Worm (Caenorhabditis elegans) whole organism, early embryonic: ENCODE data around the gene dhs-22.

Source experiments
- F13C5.2 ChIP-seq: sonication (generic microtip); optimal IDR thresholded peaks from 2 replicates; lab custom pipeline; 2017; ENCODE audit warnings: mild to moderate bottlenecking, missing genetic modification characterization, inconsistent platforms, missing compliant biosample characterization
- aly-1 ChIP-seq: sonication (generic microtip); optimal IDR thresholded peaks from 2 replicates; lab custom pipeline; 2016; ENCODE audit warnings: missing genetic modification characterization, missing compliant biosample characterization
- ama-1 ChIP-seq: fragments of 150-350 bp; optimal IDR thresholded peaks from 2 replicates; lab custom pipeline; 2014
- ceh-13 ChIP-seq: fragments of 200-800 bp; sonication (Bioruptor generic); optimal IDR thresholded peaks from 2 replicates; lab custom pipeline; 2018; ENCODE audit warnings: mild to moderate bottlenecking, missing genetic modification characterization, missing compliant biosample characterization
- ets-7 ChIP-seq: sonication (generic microtip); optimal IDR thresholded peaks from 2 replicates; lab custom pipeline; 2016; ENCODE audit warnings: missing genotype, missing genetic modification characterization, missing compliant biosample characterization
- pes-1 ChIP-seq: fragments of 200-800 bp; sonication (Bioruptor generic); IDR thresholded peaks from 2 replicates; pipeline ENCODE4 v1.3.6; 2022; ENCODE audit warnings: missing genetic modification reagents, missing genetic modification characterization, missing compliant biosample characterization
- sea-1 ChIP-seq: fragments of 200-800 bp; sonication (Bioruptor generic); conservative IDR thresholded peaks from 2 replicates; pipeline ENCODE4 v1.3.6; 2022; ENCODE audit warnings: missing genetic modification characterization, missing compliant biosample characterization
- tra-4 ChIP-seq: sonication (generic microtip); optimal IDR thresholded peaks from 2 replicates; lab custom pipeline; 2017; ENCODE audit warnings: missing genetic modification characterization, missing compliant biosample characterization

DNA sequence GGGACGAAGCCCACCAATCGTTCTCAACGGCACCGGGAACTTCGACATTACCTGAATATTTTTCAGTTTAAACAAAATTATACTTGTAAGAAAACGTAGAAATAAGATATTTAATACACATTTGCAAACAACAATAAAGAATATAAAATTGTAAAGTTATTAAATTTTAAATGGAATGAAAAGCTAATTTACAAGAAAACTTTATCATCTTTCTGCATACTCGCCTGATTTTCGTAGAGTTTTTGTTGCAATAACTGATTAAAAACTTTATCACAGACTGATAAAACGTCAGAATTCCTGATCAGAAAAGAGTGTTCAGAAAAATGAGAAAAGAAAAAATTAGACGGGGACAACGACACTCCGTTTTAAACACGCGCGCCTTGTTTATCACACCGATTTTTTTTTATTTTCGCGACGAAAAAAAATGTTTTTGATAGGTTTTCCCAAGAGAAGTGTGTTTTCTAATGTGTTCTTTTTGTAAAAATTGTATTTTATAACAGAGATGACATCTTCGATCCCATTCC lies 26.1 kb upstream of the dhs-22 start, which contains the start of the genes dlat-1 and fntb-1:
- no peak for TF ChIP-seq ama-1 (lab: Kevin White, UChicago)
- TF ChIP-seq F13C5.2 (tag; lab: Kevin White, UChicago): no peak
- no peak for TF ChIP-seq aly-1 (tag; lab: Kevin White, UChicago)
- no peak for TF ChIP-seq pes-1 (GFP tag; lab: Robert Waterston, UW)
- no peak for TF ChIP-seq tra-4
- TF ChIP-seq sea-1 (GFP tag; lab: Robert Waterston, UW): no peak
- TF ChIP-seq ceh-13 (GFP tag; lab: Kevin White, UChicago): no peak
- TF ChIP-seq ets-7 (tag; lab: Kevin White, UChicago): no peak
